Worm (Caenorhabditis elegans): ENCODE data around the gene srj-33.

srj-33 gene

ce11 chrV:9944093-9944492, 6.8 kb upstream of the srj-33 start, which contains the start of gene sre-28:
Gene sre-28, plus strand, starts transcription at chrV:9944393.
- TF ChIP-seq nhr-28 (tag; optimal IDR thresholded peaks at IDR 0.05) = no peak
- TF ChIP-seq snpc-4 (tag; optimal IDR thresholded peaks at IDR 0.05) = no peak

ce11 chrV:9943039-9943438, 5.7 kb upstream of the srj-33 start, which contains the start of gene fipr-12:
Gene fipr-12, plus strand, starts transcription at chrV:9943339.
- TF ChIP-seq aly-2 (tag; optimal IDR thresholded peaks at IDR 0.05) (no peak), egl-5 (tag; optimal IDR thresholded peaks at IDR 0.05) (no peak), ZK546.5 (tag; optimal IDR thresholded peaks at IDR 0.05) (no peak), hmg-11 (tag; optimal IDR thresholded peaks at IDR 0.05) (no peak), daf-12 (tag; optimal IDR thresholded peaks at IDR 0.05) (no peak), nhr-25 (tag; optimal IDR thresholded peaks at IDR 0.05) (no peak), lin-39 (tag; optimal IDR thresholded peaks at IDR 0.05) (no peak), nhr-77 (tag; optimal IDR thresholded peaks at IDR 0.05) (no peak), ceh-9 (tag; optimal IDR thresholded peaks at IDR 0.05) (no peak), nhr-76 (tag; optimal IDR thresholded peaks at IDR 0.05) (no peak), nhr-43 (tag; optimal IDR thresholded peaks at IDR 0.05; ENCODE audit: poor library complexity, severe bottlenecking) (no peak), unc-62 (GFP tag; optimal IDR thresholded peaks at IDR 0.05) (no peak), nhr-12 (tag; optimal IDR thresholded peaks at IDR 0.05) (no peak), pha-4 (tag; optimal IDR thresholded peaks at IDR 0.05) (no peak), nhr-237 (tag; optimal IDR thresholded peaks at IDR 0.05) (no peak), elt-2 (tag; optimal IDR thresholded peaks at IDR 0.05) (no peak), nhr-67 (tag; optimal IDR thresholded peaks at IDR 0.05) (no peak), unc-39 (tag; optimal IDR thresholded peaks at IDR 0.05) (no peak)

ce11 chrV:9930612-9931065, 6.7 kb downstream of the srj-33 start, which contains the start of the genes rmh-2 and suds-3:
Gene rmh-2, minus strand, starts transcription at chrV:9930775.
Gene suds-3, plus strand, starts transcription at chrV:9931015.
- TF ChIP-seq R02D3.7 (tag; optimal IDR thresholded peaks at IDR 0.05) = peak; percentile 92
- TF ChIP-seq ZK546.5 (tag; optimal IDR thresholded peaks at IDR 0.05) = no peak
- TF ChIP-seq nfya-1 (tag; optimal IDR thresholded peaks at IDR 0.05; ENCODE audit: insufficient read depth) = peak; percentile 78
- TF ChIP-seq pha-4 (tag; optimal IDR thresholded peaks at IDR 0.05) = peak; percentile 51
- TF ChIP-seq ztf-4 (tag; optimal IDR thresholded peaks at IDR 0.05) = no peak
- TF ChIP-seq aly-2 (tag; optimal IDR thresholded peaks at IDR 0.05) = no peak
- peak; percentile 18 for TF ChIP-seq elt-2 (tag; optimal IDR thresholded peaks at IDR 0.05)
- TF ChIP-seq lin-15B (tag; optimal IDR thresholded peaks at IDR 0.05) = peak; percentile 71
- TF ChIP-seq nhr-77 (tag; optimal IDR thresholded peaks at IDR 0.05) = no peak
- TF ChIP-seq lin-39 (tag; optimal IDR thresholded peaks at IDR 0.05) = peak; percentile 1
- TF ChIP-seq nhr-11 (tag; optimal IDR thresholded peaks at IDR 0.05) = no peak

ce11 chrV:9927954-9928353, 9.4 kb downstream of the srj-33 start:
- peak; percentile 16 for TF ChIP-seq jun-1 (tag; optimal IDR thresholded peaks at IDR 0.05)
- no peak for TF ChIP-seq ztf-11 (tag; optimal IDR thresholded peaks at IDR 0.05)
- peak; percentile 63 for TF ChIP-seq pqm-1 (tag; optimal IDR thresholded peaks at IDR 0.05)
- TF ChIP-seq pha-4 (tag; optimal IDR thresholded peaks at IDR 0.05) = peak; percentile 36
- TF ChIP-seq elt-2 (tag; optimal IDR thresholded peaks at IDR 0.05) = peak; percentile 87
- TF ChIP-seq nhr-43 (tag; optimal IDR thresholded peaks at IDR 0.05; ENCODE audit: poor library complexity, severe bottlenecking) = no peak

ce11 chrV:9927381-9927780, 10.0 kb downstream of the srj-33 start:
- no peak for TF ChIP-seq tbx-2 (tag; optimal IDR thresholded peaks at IDR 0.05)
- TF ChIP-seq unc-39 (tag; optimal IDR thresholded peaks at IDR 0.05) = no peak
- no peak for TF ChIP-seq fkh-2 (tag; optimal IDR thresholded peaks at IDR 0.05)
- no peak for TF ChIP-seq nhr-43 (tag; optimal IDR thresholded peaks at IDR 0.05; ENCODE audit: poor library complexity, severe bottlenecking)
- TF ChIP-seq mml-1 (tag; optimal IDR thresholded peaks at IDR 0.05) = no peak

- TF ChIP-seq pha-4 (tag; optimal IDR thresholded peaks at IDR 0.05) = no peak
- TF ChIP-seq nhr-77 (tag; optimal IDR thresholded peaks at IDR 0.05) = no peak
- TF ChIP-seq nhr-76 (tag; optimal IDR thresholded peaks at IDR 0.05) = no peak
- TF ChIP-seq sea-2 (GFP tag; optimal IDR thresholded peaks at IDR 0.05) = no peak
- no peak for TF ChIP-seq R02D3.7 (tag; optimal IDR thresholded peaks at IDR 0.05)
- TF ChIP-seq ztf-4 (tag; optimal IDR thresholded peaks at IDR 0.05) = no peak
- no peak for TF ChIP-seq egl-27 (tag; optimal IDR thresholded peaks at IDR 0.05)
- no peak for TF ChIP-seq elt-2 (tag; optimal IDR thresholded peaks at IDR 0.05)
- no peak for TF ChIP-seq nhr-23 (tag; optimal IDR thresholded peaks at IDR 0.05)
- TF ChIP-seq jun-1 (tag; optimal IDR thresholded peaks at IDR 0.05) = no peak
- TF ChIP-seq ceh-9 (tag; optimal IDR thresholded peaks at IDR 0.05) = no peak
- no peak for TF ChIP-seq ama-1 (optimal IDR thresholded peaks at IDR 0.05)
Measured at ce11 chrV:9926240-9926639, 11.1 kb downstream of the srj-33 start, which contains the start of gene C50H2.13. Gene C50H2.13, plus strand, starts transcription at chrV:9926540.

All from whole organism, L3 larva.